Worm (Caenorhabditis elegans) whole organism, L1 larva: ENCODE data around the gene nhr-46.

ENCODE experiments used
- snpc-4 ChIP-seq: fragments of 150-350 bp; optimal IDR thresholded peaks from 2 replicates; lab custom pipeline; 2014; ENCODE audit warnings: missing biosample characterization, missing genetic modification characterization
- tbx-2 ChIP-seq: sonication (generic microtip); optimal IDR thresholded peaks from 2 replicates; lab custom pipeline; 2016; ENCODE audit warnings: missing genetic modification characterization, missing compliant biosample characterization

ce11 chrIV:5701646-5702045 is 56.0 kb downstream of the nhr-46 start:
- TF ChIP-seq tbx-2 (tag; lab: Kevin White, UChicago) (no peak), snpc-4 (tag; lab: Kevin White, UChicago) (no peak)
